Fruit fly (Drosophila melanogaster) whole organism, embryonic: ENCODE data around the gene MTPAP.

Experiments
- Atf-2 ChIP-seq: fragments of 200-800 bp; sonication (Bioruptor generic); optimal IDR thresholded peaks from 2 replicates; lab custom pipeline; 2016; ENCODE audit warnings: missing biosample characterization, missing genetic modification characterization
- CG10462 ChIP-seq: fragments of 200-800 bp; sonication (Bioruptor generic); optimal IDR thresholded peaks from 2 replicates; lab custom pipeline; 2016; ENCODE audit warnings: missing biosample characterization, missing genetic modification characterization
- CG12219 ChIP-seq: fragments of 200-800 bp; sonication (Bioruptor generic); optimal IDR thresholded peaks from 3 replicates; lab custom pipeline; 2018; ENCODE audit warnings: missing biosample characterization, mild to moderate bottlenecking, missing genetic modification characterization
- CG1233 ChIP-seq: fragments of 200-800 bp; sonication (Bioruptor generic); optimal IDR thresholded peaks from 4 replicates; lab custom pipeline; 2018; ENCODE audit warnings: missing biosample characterization, mild to moderate bottlenecking, missing genetic modification characterization
- CG13424 ChIP-seq: fragments of 200-800 bp; sonication (Bioruptor generic); optimal IDR thresholded peaks from 2 replicates; lab custom pipeline; 2019; ENCODE audit warnings: missing biosample characterization, mild to moderate bottlenecking, missing genetic modification characterization, moderate library complexity
- CG13624 ChIP-seq: fragments of 200-800 bp; sonication (Bioruptor generic); optimal IDR thresholded peaks from 2 replicates; lab custom pipeline; 2016; ENCODE audit warnings: missing biosample characterization, missing genetic modification characterization
- CG16863 ChIP-seq: fragments of 200-800 bp; sonication (Bioruptor generic); optimal IDR thresholded peaks from 3 replicates; lab custom pipeline; 2016; ENCODE audit warnings: missing biosample characterization, missing genetic modification characterization
- CG17359 ChIP-seq: fragments of 200-800 bp; sonication (Bioruptor generic); optimal IDR thresholded peaks from 3 replicates; lab custom pipeline; 2018; ENCODE audit warnings: missing biosample characterization, mild to moderate bottlenecking, missing genetic modification characterization, moderate library complexity
- CG2116 ChIP-seq: fragments of 200-800 bp; sonication (Bioruptor generic); optimal IDR thresholded peaks from 3 replicates; lab custom pipeline; 2018; ENCODE audit warnings: missing biosample characterization, mild to moderate bottlenecking, missing genetic modification characterization
- CG30403 ChIP-seq: fragments of 200-800 bp; sonication (Bioruptor generic); optimal IDR thresholded peaks from 3 replicates; lab custom pipeline; 2016; ENCODE audit warnings: missing biosample characterization, missing genetic modification characterization
- CG34422 ChIP-seq: fragments of 200-800 bp; sonication (Bioruptor generic); IDR thresholded peaks from 3 replicates; pipeline ENCODE4 v1.3.6; 2022; ENCODE audit warnings: missing biosample characterization, missing genetic modification characterization
- CG3847 ChIP-seq: fragments of 200-800 bp; sonication (Bioruptor generic); IDR thresholded peaks from 2 replicates; pipeline ENCODE4 v1.3.6; 2022; ENCODE audit warnings: missing biosample characterization, missing genetic modification characterization
- CG3995 ChIP-seq: fragments of 200-800 bp; sonication (Bioruptor generic); optimal IDR thresholded peaks from 3 replicates; lab custom pipeline; 2016; ENCODE audit warnings: missing biosample characterization, missing genetic modification characterization
- CG6791 ChIP-seq: fragments of 200-800 bp; sonication (Bioruptor generic); IDR thresholded peaks from 3 replicates; pipeline ENCODE4 v1.3.6; 2022; ENCODE audit warnings: missing biosample characterization, missing genetic modification characterization; ENCODE audit not compliant: partially characterized antibody
- CG7357 ChIP-seq: fragments of 200-800 bp; sonication (Bioruptor generic); IDR thresholded peaks from 3 replicates; pipeline ENCODE4 v1.3.6; 2022; ENCODE audit warnings: missing biosample characterization, missing genetic modification characterization
- CG7963 ChIP-seq: fragments of 200-800 bp; sonication (Bioruptor generic); IDR thresholded peaks from 3 replicates; pipeline ENCODE4 v1.3.6; 2022; ENCODE audit warnings: missing biosample characterization, missing genetic modification characterization; ENCODE audit not compliant: partially characterized antibody
- CG8478 ChIP-seq: fragments of >200 bp; optimal IDR thresholded peaks from 2 replicates; lab custom pipeline; 2018
- CG8765 ChIP-seq: fragments of 200-800 bp; sonication (Bioruptor generic); IDR thresholded peaks from 2 replicates; pipeline ENCODE4 v1.3.6; 2022; ENCODE audit warnings: missing biosample characterization, missing genetic modification characterization
- CG9817 ChIP-seq: fragments of 200-800 bp; sonication (Bioruptor generic); optimal IDR thresholded peaks from 2 replicates; lab custom pipeline; 2018; ENCODE audit warnings: missing biosample characterization, mild to moderate bottlenecking, missing genetic modification characterization, moderate library complexity
- CkIIα-i1 ChIP-seq: fragments of 200-800 bp; sonication (Bioruptor generic); IDR thresholded peaks from 2 replicates; pipeline ENCODE4 v1.3.6; 2022; ENCODE audit warnings: missing biosample characterization, missing genetic modification characterization
- D19B ChIP-seq: fragments of 200-800 bp; sonication (Bioruptor generic); optimal IDR thresholded peaks from 2 replicates; lab custom pipeline; 2017; ENCODE audit warnings: missing biosample characterization, mild to moderate bottlenecking, missing genetic modification characterization
- Dip2 ChIP-seq: fragments of 200-800 bp; sonication (Bioruptor generic); IDR thresholded peaks from 2 replicates; pipeline ENCODE4 v1.3.6; 2022; ENCODE audit warnings: missing biosample characterization, missing genetic modification characterization
- E2f1 ChIP-seq: fragments of 200-800 bp; sonication (Bioruptor generic); IDR thresholded peaks from 2 replicates; pipeline ENCODE4 v1.3.6; 2022; ENCODE audit warnings: missing biosample characterization, missing genetic modification characterization
- HLH54F ChIP-seq: fragments of 200-800 bp; sonication (Bioruptor generic); optimal IDR thresholded peaks from 3 replicates; lab custom pipeline; 2016; ENCODE audit warnings: missing biosample characterization, missing genetic modification characterization
- HLHmδ ChIP-seq: fragments of 200-800 bp; sonication (Bioruptor generic); optimal IDR thresholded peaks from 2 replicates; lab custom pipeline; 2018; ENCODE audit warnings: missing biosample characterization, mild to moderate bottlenecking, missing genetic modification characterization, moderate library complexity
- HmgD ChIP-seq: fragments of 200-800 bp; sonication (Bioruptor generic); optimal IDR thresholded peaks from 3 replicates; lab custom pipeline; 2016; ENCODE audit warnings: missing biosample characterization, missing genetic modification characterization
- Kr ChIP-seq: fragments of 200-800 bp; sonication (Bioruptor generic); optimal IDR thresholded peaks from 2 replicates; lab custom pipeline; 2017; ENCODE audit warnings: missing biosample characterization, mild to moderate bottlenecking, missing genetic modification characterization
- NC2β ChIP-seq: fragments of 200-800 bp; sonication (Bioruptor generic); optimal IDR thresholded peaks from 2 replicates; lab custom pipeline; 2016; ENCODE audit warnings: missing biosample characterization, missing genetic modification characterization
- NFAT ChIP-seq: fragments of 200-800 bp; sonication (Bioruptor generic); IDR thresholded peaks from 2 replicates; pipeline ENCODE4 v1.3.6; 2022; ENCODE audit warnings: missing biosample characterization, missing genetic modification characterization
- Oli ChIP-seq: fragments of 200-800 bp; sonication (Bioruptor generic); optimal IDR thresholded peaks from 2 replicates; lab custom pipeline; 2018; ENCODE audit warnings: missing biosample characterization, mild to moderate bottlenecking, missing genetic modification characterization, moderate library complexity
- Sox102F ChIP-seq: fragments of 200-800 bp; sonication (Bioruptor generic); optimal IDR thresholded peaks from 2 replicates; lab custom pipeline; 2018; ENCODE audit warnings: missing biosample characterization, mild to moderate bottlenecking, missing genetic modification characterization, moderate library complexity
- Sry-β ChIP-seq: fragments of 200-800 bp; sonication (Bioruptor generic); optimal IDR thresholded peaks from 2 replicates; lab custom pipeline; 2018; ENCODE audit warnings: missing biosample characterization, mild to moderate bottlenecking, missing genetic modification characterization, moderate library complexity
- Xrp1 ChIP-seq: fragments of 200-800 bp; sonication (Bioruptor generic); IDR thresholded peaks from 2 replicates; pipeline ENCODE4 v1.3.6; 2022; ENCODE audit warnings: missing biosample characterization, missing genetic modification characterization
- YL-1 ChIP-seq: fragments of 200-800 bp; sonication (Bioruptor generic); optimal IDR thresholded peaks from 3 replicates; lab custom pipeline; 2017; ENCODE audit warnings: missing biosample characterization, mild to moderate bottlenecking, missing genetic modification characterization
- amos ChIP-seq: fragments of 200-800 bp; sonication (Bioruptor generic); IDR thresholded peaks from 2 replicates; pipeline ENCODE4 v1.3.6; 2022; ENCODE audit warnings: missing biosample characterization, missing genetic modification characterization; ENCODE audit not compliant: partially characterized antibody
- aop ChIP-seq: fragments of 200-800 bp; sonication (Bioruptor generic); IDR thresholded peaks from 2 replicates; pipeline ENCODE4 v1.3.6; 2022; ENCODE audit warnings: missing biosample characterization, missing genetic modification characterization
- ap ChIP-seq: fragments of 200-800 bp; sonication (Bioruptor generic); IDR thresholded peaks from 2 replicates; pipeline ENCODE4 v1.3.6; 2022; ENCODE audit warnings: missing biosample characterization, missing genetic modification characterization
- crp ChIP-seq, 2 experiments: fragments of 200-800 bp; sonication (Bioruptor generic); optimal IDR thresholded peaks; 2 replicates in 1 of 2; 3 replicates in 1 of 2; lab custom pipeline; 2017; ENCODE audit warnings: missing biosample characterization in 2 of 2, missing genetic modification characterization in 2 of 2, mild to moderate bottlenecking in 1 of 2, moderate library complexity in 1 of 2
- dan ChIP-seq: fragments of 200-800 bp; sonication (Bioruptor generic); IDR thresholded peaks from 2 replicates; pipeline ENCODE4 v1.3.6; 2022; ENCODE audit warnings: missing biosample characterization, missing genetic modification characterization
- fd3F ChIP-seq: fragments of 200-800 bp; sonication (Bioruptor generic); optimal IDR thresholded peaks from 2 replicates; lab custom pipeline; 2018; ENCODE audit warnings: missing biosample characterization, mild to moderate bottlenecking, missing genetic modification characterization, moderate library complexity
- ham ChIP-seq: fragments of 200-800 bp; sonication (Bioruptor generic); IDR thresholded peaks from 2 replicates; pipeline ENCODE4 v1.3.6; 2022; ENCODE audit warnings: missing biosample characterization, missing genetic modification characterization
- jumu ChIP-seq: fragments of 200-800 bp; sonication (Bioruptor generic); optimal IDR thresholded peaks from 3 replicates; lab custom pipeline; 2016; ENCODE audit warnings: missing biosample characterization, missing genetic modification characterization
- lab ChIP-seq: fragments of 200-800 bp; sonication (Bioruptor generic); optimal IDR thresholded peaks from 3 replicates; lab custom pipeline; 2017; ENCODE audit warnings: missing biosample characterization, missing genetic modification characterization, mild to moderate bottlenecking, moderate library complexity, missing genetic modification reagents
- lilli ChIP-seq: fragments of 200-800 bp; sonication (Bioruptor generic); optimal IDR thresholded peaks from 3 replicates; lab custom pipeline; 2016; ENCODE audit warnings: missing biosample characterization, missing genetic modification characterization
- lmd ChIP-seq: fragments of 200-800 bp; sonication (Bioruptor generic); IDR thresholded peaks from 2 replicates; pipeline ENCODE4 v1.3.6; 2022; ENCODE audit warnings: missing biosample characterization, missing genetic modification characterization
- odd ChIP-seq: fragments of 200-800 bp; sonication (Bioruptor generic); optimal IDR thresholded peaks from 2 replicates; lab custom pipeline; 2017; ENCODE audit warnings: missing biosample characterization, mild to moderate bottlenecking, missing genetic modification characterization
- prd ChIP-seq, 3 experiments: fragments of >200 bp in 2 of 3; fragments of 200-800 bp in 1 of 3; sonication (Bioruptor generic) in 1 of 3; optimal IDR thresholded peaks in 2 of 3; IDR thresholded peaks in 1 of 3; 2 replicates in 2 of 3; 3 replicates in 1 of 3; pipeline versions ENCODE4 v1.3.6 to Lab custom; 2017 to 2022; ENCODE audit warnings: missing biosample characterization in 1 of 3, missing genetic modification characterization in 1 of 3
- sisA ChIP-seq: fragments of 200-800 bp; sonication (Bioruptor generic); IDR thresholded peaks from 2 replicates; pipeline ENCODE4 v1.3.6; 2022; ENCODE audit warnings: missing biosample characterization, missing genetic modification characterization
- ttk ChIP-seq: fragments of 200-800 bp; sonication (Bioruptor generic); IDR thresholded peaks from 2 replicates; pipeline ENCODE4 v2.1.2; 2022; ENCODE audit warnings: missing biosample characterization, missing genetic modification characterization

The MTPAP gene

DNA sequence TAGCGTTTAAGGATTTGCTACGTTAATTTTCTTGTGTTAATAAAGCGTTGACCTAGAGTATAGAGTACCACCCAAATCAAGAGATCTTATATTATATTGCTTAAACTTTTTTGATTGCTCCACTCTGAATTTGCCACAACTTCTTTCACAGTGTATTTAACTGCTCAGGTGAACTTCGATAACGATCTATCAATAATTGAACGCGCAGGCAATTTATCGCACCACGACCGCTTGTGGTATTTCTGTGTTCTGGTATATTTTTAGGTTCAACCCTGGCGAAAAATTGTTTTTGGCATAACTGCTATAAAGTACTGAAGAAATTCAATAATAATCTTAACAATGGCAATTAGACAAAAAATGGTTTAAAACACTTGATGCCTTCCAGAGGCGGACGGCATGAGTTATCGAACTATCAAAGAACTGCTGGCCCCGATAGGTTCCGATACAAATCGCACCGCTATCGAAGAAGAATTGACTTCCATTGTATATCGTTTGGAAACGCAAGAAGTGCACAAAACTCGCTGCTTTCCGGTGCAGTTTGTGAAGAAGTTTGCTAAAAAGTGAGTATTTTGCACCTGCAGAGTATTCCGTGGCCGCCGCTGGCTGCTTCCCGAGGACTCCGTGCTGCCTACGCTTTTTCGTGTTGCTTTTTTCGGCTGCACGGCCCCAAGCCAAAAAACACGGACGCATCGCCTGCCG lies 21.1 kb upstream of the MTPAP start, which contains the start of gene ssx (continued):
- TF ChIP-seq CG7963 (GFP tag; lab: Robert Waterston, UW) (peak; percentile 89; the same call in 2 of the 3 replicates), dan (GFP tag; lab: Robert Waterston, UW) (no peak), ap (no peak), CG9817 (peak; percentile 20), HLHmδ (GFP tag; lab: Kevin White, UChicago) (no peak), CG12219 (GFP tag; lab: Kevin White, UChicago) (no peak), NC2β (GFP tag; lab: Kevin White, UChicago) (peak; percentile 6), CG17359 (peak; percentile 45), aop (no peak), Xrp1 (peak; percentile 59), sisA (GFP tag; lab: Robert Waterston, UW) (no peak; the same call in 1 of the 2 replicates), Sox102F (GFP tag; lab: Kevin White, UChicago) (no peak), E2f1 (GFP tag; lab: Robert Waterston, UW) (peak; percentile 47; the same call in 1 of the 2 replicates), CkIIα-i1 (GFP tag; lab: Robert Waterston, UW) (no peak), lab (GFP tag; lab: Kevin White, UChicago) (no peak), CG16863 (GFP tag; lab: Kevin White, UChicago) (peak; percentile 41), crp (GFP tag; optimal IDR thresholded peaks at IDR 0.05; lab: Kevin White, UChicago) (peak in 1 of 2 experiments; percentile 22), Atf-2 (GFP tag; lab: Kevin White, UChicago) (peak; percentile 27), Sry-β (GFP tag; lab: Kevin White, UChicago) (no peak), CG7357 (GFP tag; lab: Robert Waterston, UW) (no peak), CG13424 (tag; lab: Kevin White, UChicago) (no peak), CG3847 (GFP tag; lab: Robert Waterston, UW) (no peak), CG8765 (GFP tag; lab: Robert Waterston, UW) (no peak), HLH54F (peak; percentile 36), Kr (GFP tag; lab: Kevin White, UChicago) (no peak), lilli (GFP tag; lab: Kevin White, UChicago) (peak; percentile 62), jumu (GFP tag; lab: Kevin White, UChicago) (peak; percentile 36), ham (GFP tag; lab: Robert Waterston, UW) (no peak), ttk (GFP tag; lab: Robert Waterston, UW) (peak; percentile 30; the same call in 1 of the 2 replicates), CG3995 (GFP tag; lab: Kevin White, UChicago) (no peak), HmgD (GFP tag; lab: Kevin White, UChicago) (no peak), CG6791 (GFP tag; lab: Robert Waterston, UW) (peak; percentile 85), CG8478 (lab: Kevin White, UChicago) (peak; percentile 63), prd (optimal IDR thresholded peaks at IDR 0.05; lab: Kevin White, UChicago) (no peak), prd (GFP tag; IDR thresholded peaks at IDR 0.05; lab: Robert Waterston, UW) (peak; percentile 50; the same call in 2 of the 3 replicates), lmd (GFP tag; lab: Robert Waterston, UW) (peak; percentile 43; the same call in 1 of the 2 replicates), CG2116 (GFP tag; lab: Kevin White, UChicago) (peak; percentile 88), CG34422 (GFP tag; lab: Robert Waterston, UW) (0 out of 3 replicates have a peak, but pooled peaks have one; percentile 17), Oli (tag; lab: Kevin White, UChicago) (peak; percentile 4), D19B (no peak), CG30403 (GFP tag; lab: Kevin White, UChicago) (peak; percentile 67), Dip2 (no peak), odd (GFP tag; lab: Kevin White, UChicago) (no peak), amos (GFP tag; lab: Robert Waterston, UW) (peak; percentile 81), YL-1 (peak; percentile 60), CG1233 (GFP tag; lab: Kevin White, UChicago) (no peak), CG10462 (GFP tag; lab: Kevin White, UChicago) (no peak), fd3F (GFP tag; lab: Kevin White, UChicago) (no peak), CG13624 (peak; percentile 23), NFAT (no peak)
